Worm (Caenorhabditis elegans) whole organism, L1 larva: ENCODE measurements around the gene C29A12.6.
A peak's percentile ranks its signal among the peaks of the same experiment; 100 is the strongest.

Experiments
- C16A3.4 ChIP-seq: fragments of 150-350 bp; optimal IDR thresholded peaks from 2 replicates; lab custom pipeline; 2014; ENCODE audit warnings: missing biosample characterization, missing genetic modification characterization
- F16B12.6 ChIP-seq: fragments of 150-350 bp; optimal IDR thresholded peaks from 2 replicates; lab custom pipeline; 2014; ENCODE audit warnings: missing biosample characterization, missing genetic modification characterization
- aha-1 ChIP-seq: fragments of 150-350 bp; optimal IDR thresholded peaks from 2 replicates; lab custom pipeline; 2014; ENCODE audit warnings: missing biosample characterization, missing genetic modification characterization
- blmp-1 ChIP-seq: fragments of 150-350 bp; optimal IDR thresholded peaks from 2 replicates; lab custom pipeline; 2014; ENCODE audit warnings: missing biosample characterization, missing genetic modification characterization
- ceh-8 ChIP-seq: fragments of 200-800 bp; sonication (Bioruptor generic); optimal IDR thresholded peaks from 2 replicates; lab custom pipeline; 2018; ENCODE audit warnings: mild to moderate bottlenecking, missing genetic modification characterization, moderate library complexity, missing compliant biosample characterization
- ceh-88 ChIP-seq: fragments of 200-800 bp; sonication (Bioruptor generic); IDR thresholded peaks from 2 replicates; pipeline ENCODE4 v1.3.6; 2022; ENCODE audit warnings: missing genetic modification characterization, missing compliant biosample characterization
- ceh-90 ChIP-seq: sonication (generic microtip); optimal IDR thresholded peaks from 2 replicates; lab custom pipeline; 2016; ENCODE audit warnings: missing genetic modification characterization, missing compliant biosample characterization
- ces-1 ChIP-seq: fragments of 150-350 bp; optimal IDR thresholded peaks from 2 replicates; lab custom pipeline; 2014; ENCODE audit warnings: missing biosample characterization, missing genetic modification reagents, missing genetic modification characterization
- dpl-1 ChIP-seq, 3 experiments: fragments of 150-350 bp in 2 of 3; sonication (generic microtip) in 1 of 3; optimal IDR thresholded peaks; 2 replicates each; lab custom pipeline; 2014 to 2017; ENCODE audit warnings: missing biosample characterization in 3 of 3, missing genetic modification characterization in 3 of 3, missing genetic modification reagents in 3 of 3
- efl-1 ChIP-seq, 4 experiments: fragments of 150-350 bp; optimal IDR thresholded peaks in 3 of 4; peaks in 1 of 4; 1 replicate in 1 of 4; 2 replicates in 3 of 4; lab custom pipeline; 2014; ENCODE audit warnings: missing biosample characterization in 2 of 4, missing genetic modification characterization in 2 of 4, missing genetic modification reagents in 2 of 4
- efl-3 ChIP-seq: fragments of 200-800 bp; sonication (Bioruptor generic); optimal IDR thresholded peaks from 2 replicates; lab custom pipeline; 2018; ENCODE audit warnings: mild to moderate bottlenecking, missing genetic modification characterization, missing compliant biosample characterization
- egl-13 ChIP-seq: sonication (generic microtip); optimal IDR thresholded peaks from 2 replicates; lab custom pipeline; 2016; ENCODE audit warnings: missing genotype, missing genetic modification reagents, missing genetic modification characterization, missing compliant biosample characterization
- egl-27 ChIP-seq, 2 experiments: fragments of 150-350 bp in 1 of 2; sonication (generic microtip); optimal IDR thresholded peaks; 3 replicates each; lab custom pipeline; 2017 to 2018; ENCODE audit warnings: missing biosample characterization in 2 of 2, missing genetic modification characterization in 2 of 2, missing genetic modification reagents in 2 of 2
- elt-3 ChIP-seq, 6 experiments: fragments of 150-350 bp in 1 of 6; sonication (generic microtip); optimal IDR thresholded peaks; 2 replicates each; lab custom pipeline; 2017 to 2018; ENCODE audit warnings: missing biosample characterization in 6 of 6, missing genetic modification characterization in 6 of 6, inconsistent platforms in 1 of 6
- fkh-8 ChIP-seq: sonication (generic microtip); optimal IDR thresholded peaks from 2 replicates; lab custom pipeline; 2016; ENCODE audit warnings: mild to moderate bottlenecking, missing genetic modification characterization, missing compliant biosample characterization
- isw-1 ChIP-seq: fragments of 200-800 bp; sonication (Bioruptor generic); IDR thresholded peaks from 2 replicates; pipeline ENCODE4 v1.3.6; 2022; ENCODE audit warnings: missing genetic modification characterization, missing compliant biosample characterization
- jun-1 ChIP-seq: fragments of 150-350 bp; optimal IDR thresholded peaks from 2 replicates; lab custom pipeline; 2014; ENCODE audit warnings: missing biosample characterization, missing genetic modification reagents, missing genetic modification characterization
- lin-13 ChIP-seq: fragments of 150-350 bp; optimal IDR thresholded peaks from 2 replicates; lab custom pipeline; 2014; ENCODE audit warnings: missing biosample characterization, missing genetic modification reagents, missing genetic modification characterization
- lin-14 ChIP-seq: fragments of 200-800 bp; sonication (Bioruptor generic); optimal IDR thresholded peaks from 2 replicates; lab custom pipeline; 2018; ENCODE audit warnings: mild to moderate bottlenecking, missing genetic modification characterization, moderate library complexity, missing compliant biosample characterization
- lin-15B ChIP-seq: fragments of 150-350 bp; sonication (generic microtip); optimal IDR thresholded peaks from 3 replicates; lab custom pipeline; 2014; ENCODE audit warnings: missing biosample characterization, missing genetic modification characterization
- lin-35 ChIP-seq, 2 experiments: fragments of 150-350 bp; optimal IDR thresholded peaks; 2 replicates each; lab custom pipeline; 2014; ENCODE audit warnings: missing biosample characterization in 2 of 2, missing genetic modification characterization in 2 of 2, missing genetic modification reagents in 2 of 2
- lsy-2 ChIP-seq, 2 experiments: fragments of 150-350 bp; optimal IDR thresholded peaks; 2 replicates each; lab custom pipeline; 2014; ENCODE audit warnings: missing biosample characterization in 2 of 2, missing genetic modification characterization in 2 of 2
- mdl-1 ChIP-seq, 2 experiments: fragments of 150-350 bp; optimal IDR thresholded peaks; 2 replicates each; lab custom pipeline; 2014 to 2017; ENCODE audit warnings: missing biosample characterization in 2 of 2, missing genetic modification characterization in 2 of 2, inconsistent platforms in 1 of 2
- nhr-20 ChIP-seq: sonication (generic microtip); optimal IDR thresholded peaks from 2 replicates; lab custom pipeline; 2016; ENCODE audit warnings: mild to moderate bottlenecking, missing genetic modification characterization, missing compliant biosample characterization
- nhr-237 ChIP-seq: fragments of 150-350 bp; optimal IDR thresholded peaks from 2 replicates; lab custom pipeline; 2014; ENCODE audit warnings: missing biosample characterization, missing genetic modification characterization
- nhr-28 ChIP-seq: fragments of 150-350 bp; optimal IDR thresholded peaks from 2 replicates; lab custom pipeline; 2014; ENCODE audit warnings: missing biosample characterization, missing genetic modification characterization
- nhr-47 ChIP-seq: sonication (generic microtip); optimal IDR thresholded peaks from 2 replicates; lab custom pipeline; 2016; ENCODE audit warnings: mild to moderate bottlenecking, missing genetic modification characterization, moderate library complexity, missing compliant biosample characterization
- nhr-71 ChIP-seq: sonication (generic microtip); optimal IDR thresholded peaks from 2 replicates; lab custom pipeline; 2016; ENCODE audit warnings: mild to moderate bottlenecking, missing genetic modification characterization, moderate library complexity, missing compliant biosample characterization
- nhr-84 ChIP-seq: sonication (generic microtip); optimal IDR thresholded peaks from 2 replicates; lab custom pipeline; 2017; ENCODE audit warnings: missing biosample characterization, missing genetic modification characterization
- skn-1 ChIP-seq: fragments of 150-350 bp; optimal IDR thresholded peaks from 2 replicates; lab custom pipeline; 2014; ENCODE audit warnings: missing biosample characterization, missing genetic modification characterization
- snu-23 ChIP-seq: sonication (generic microtip); optimal IDR thresholded peaks from 2 replicates; lab custom pipeline; 2016; ENCODE audit warnings: missing genetic modification characterization, missing compliant biosample characterization
- sox-4 ChIP-seq: sonication (generic microtip); optimal IDR thresholded peaks from 2 replicates; lab custom pipeline; 2016; ENCODE audit warnings: missing genetic modification characterization, missing compliant biosample characterization
- tlp-1 ChIP-seq: fragments of 150-350 bp; optimal IDR thresholded peaks from 2 replicates; lab custom pipeline; 2014; ENCODE audit warnings: missing biosample characterization, missing genetic modification characterization
- unc-130 ChIP-seq: fragments of 150-350 bp; optimal IDR thresholded peaks from 2 replicates; lab custom pipeline; 2017; ENCODE audit warnings: missing biosample characterization, missing genetic modification characterization, inconsistent platforms
- unc-30 ChIP-seq: sonication (generic microtip); optimal IDR thresholded peaks from 2 replicates; lab custom pipeline; 2017; ENCODE audit warnings: missing biosample characterization, missing genetic modification characterization
- unc-62 ChIP-seq: fragments of 150-350 bp; optimal IDR thresholded peaks from 2 replicates; lab custom pipeline; 2014; ENCODE audit warnings: missing biosample characterization, missing genetic modification reagents, missing genetic modification characterization
- xbp-1 ChIP-seq: sonication (generic microtip); optimal IDR thresholded peaks from 2 replicates; lab custom pipeline; 2016; ENCODE audit warnings: missing genetic modification characterization, missing compliant biosample characterization
- zip-4 ChIP-seq: fragments of 200-800 bp; sonication (Bioruptor generic); optimal IDR thresholded peaks from 2 replicates; lab custom pipeline; 2018; ENCODE audit warnings: mild to moderate bottlenecking, missing genetic modification characterization, moderate library complexity, missing compliant biosample characterization
- ztf-4 ChIP-seq: fragments of 150-350 bp; optimal IDR thresholded peaks from 2 replicates; lab custom pipeline; 2014; ENCODE audit warnings: missing biosample characterization, missing genetic modification characterization

The C29A12.6 gene

DNA sequence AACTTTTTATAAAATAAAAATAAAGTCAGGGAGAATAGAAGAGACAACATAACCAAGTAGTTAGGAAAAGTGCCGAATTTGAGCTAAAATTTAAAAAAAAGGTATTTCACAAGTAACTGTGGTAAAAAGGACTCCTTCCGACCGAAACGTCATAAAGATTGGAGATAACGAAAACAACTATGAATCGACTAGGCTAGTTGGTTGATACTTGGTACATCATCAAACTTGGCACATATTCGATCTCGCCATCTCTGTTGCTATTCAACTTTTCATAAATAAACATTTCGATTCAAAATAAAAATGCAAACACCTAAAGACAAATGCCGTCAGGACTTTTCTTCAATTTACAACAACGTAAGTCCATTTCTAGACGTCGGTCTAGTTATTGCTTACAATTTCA lies 35.2 kb upstream of the C29A12.6 start, which contains the start of gene C29A12.22:
C29A12.22 (plus strand) TSS at position 301 of the 400 bp plus-strand sequence.
- TF ChIP-seq ces-1 (GFP tag; lab: Kevin White, UChicago) (no peak), lin-13 (GFP tag; lab: Kevin White, UChicago) (no peak), nhr-84 (no peak), efl-3 (GFP tag; lab: Kevin White, UChicago) (no peak)

DNA sequence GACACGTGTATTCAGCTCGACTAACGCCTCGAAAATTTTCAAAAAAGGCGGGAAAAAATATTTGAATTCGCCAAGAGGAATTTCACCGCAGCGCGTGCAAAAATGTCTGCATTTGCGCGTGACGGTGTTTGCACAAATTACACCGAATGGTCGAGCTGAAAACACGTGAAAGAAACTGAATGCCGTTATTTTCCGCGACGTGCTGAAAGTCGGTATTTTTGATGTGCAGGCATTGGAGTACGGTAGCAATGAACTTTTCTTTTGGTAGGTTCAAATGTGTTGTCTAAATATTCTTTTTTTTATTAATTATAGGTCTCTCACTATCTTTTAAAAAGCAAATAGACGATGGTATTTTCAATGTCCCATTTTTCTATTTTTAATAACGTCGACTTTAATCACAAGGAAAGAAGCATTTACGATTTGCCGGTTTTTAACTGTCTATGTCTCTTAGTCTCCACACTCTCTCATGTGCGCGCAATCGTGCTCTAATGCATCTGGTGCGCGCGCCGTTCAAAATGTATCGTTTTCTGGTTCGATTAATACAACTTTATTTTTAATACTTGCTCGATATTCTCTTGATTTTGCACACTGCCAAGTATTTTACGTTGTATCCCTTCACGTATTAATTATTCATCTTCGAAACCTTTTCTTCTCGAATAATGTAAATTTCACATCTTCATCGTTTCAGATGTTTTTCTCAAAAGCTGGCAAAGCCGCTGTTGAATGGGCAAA lies 33.4 kb upstream of the C29A12.6 start, which contains the start of the genes C29A12.1 and lig-1:
C29A12.1 (minus strand) TSS at position 63 of the 732 bp plus-strand sequence.
lig-1 (plus strand) TSS at position 682 of the 732 bp plus-strand sequence.
- TF ChIP-seq ztf-4 (tag; lab: Kevin White, UChicago): no peak
- TF ChIP-seq fkh-8 (tag; lab: Kevin White, UChicago): no peak
- TF ChIP-seq lsy-2 (tag; optimal IDR thresholded peaks at IDR 0.05; lab: Kevin White, UChicago): peak in 1 of 2 experiments; percentile 53
- no peak for TF ChIP-seq nhr-28 (tag; lab: Kevin White, UChicago)
- TF ChIP-seq tlp-1 (tag; lab: Kevin White, UChicago): no peak
- TF ChIP-seq zip-4 (GFP tag; lab: Kevin White, UChicago): no peak
- peak; percentile 42 for TF ChIP-seq lin-15B
- TF ChIP-seq nhr-237 (tag; lab: Kevin White, UChicago): no peak
- TF ChIP-seq lin-35 (GFP tag; optimal IDR thresholded peaks at IDR 0.05; lab: Kevin White, UChicago): peak; percentile 45 to 88
- peak; percentile 16 for TF ChIP-seq xbp-1 (tag; lab: Kevin White, UChicago)
- TF ChIP-seq jun-1: no peak
- TF ChIP-seq ceh-88 (GFP tag; lab: Robert Waterston, UW): no peak
- TF ChIP-seq elt-3 (tag; optimal IDR thresholded peaks at IDR 0.05; lab: Kevin White, UChicago): peak in 1 of 6 experiments; percentile 22
- TF ChIP-seq skn-1 (tag; lab: Kevin White, UChicago): peak; percentile 30
- peak; percentile 19 for TF ChIP-seq unc-130
- TF ChIP-seq snu-23 (GFP tag; lab: Kevin White, UChicago): peak; percentile 17
- TF ChIP-seq mdl-1 (tag; optimal IDR thresholded peaks at IDR 0.05; lab: Kevin White, UChicago): peak in 1 of 2 experiments; percentile 46
- TF ChIP-seq efl-1 (optimal IDR thresholded peaks at IDR 0.05; lab: Kevin White, UChicago): peak; percentile 26 to 73
- TF ChIP-seq efl-1 (GFP tag; optimal IDR thresholded peaks at IDR 0.05 in 1 of 2; lab: Kevin White, UChicago): peak; percentile 79 to 97
- TF ChIP-seq egl-13 (tag; lab: Kevin White, UChicago): no peak
- peak; percentile 56 to 78 (median 73) for TF ChIP-seq dpl-1 (GFP tag; optimal IDR thresholded peaks at IDR 0.05; lab: Kevin White, UChicago)
- peak; percentile 46 for TF ChIP-seq lin-14 (GFP tag; lab: Kevin White, UChicago)
- TF ChIP-seq nhr-20: peak; percentile 3
- no peak for TF ChIP-seq nhr-47 (tag; lab: Kevin White, UChicago)
- TF ChIP-seq nhr-71: peak; percentile 22
- peak; percentile 42 for TF ChIP-seq C16A3.4 (tag; lab: Kevin White, UChicago)
- TF ChIP-seq blmp-1 (tag; lab: Kevin White, UChicago): peak; percentile 57
- TF ChIP-seq isw-1 (GFP tag; lab: Robert Waterston, UW): no peak
- no peak for TF ChIP-seq aha-1 (tag; lab: Kevin White, UChicago)
- no peak for TF ChIP-seq F16B12.6 (tag; lab: Kevin White, UChicago)
- TF ChIP-seq, all 84 proteins: peak for 16

ce11 chrV:10814333-10814732 lies 32.7 kb upstream of the C29A12.6 start:
- TF ChIP-seq egl-27 (tag; optimal IDR thresholded peaks at IDR 0.05; lab: Kevin White, UChicago): no peak
- TF ChIP-seq lin-35 (GFP tag; optimal IDR thresholded peaks at IDR 0.05; lab: Kevin White, UChicago): no peak
- no peak for TF ChIP-seq ceh-90 (tag; lab: Kevin White, UChicago)
- TF ChIP-seq nhr-47 (tag; lab: Kevin White, UChicago): no peak
- TF ChIP-seq ceh-8 (GFP tag; lab: Kevin White, UChicago): no peak
- no peak for TF ChIP-seq unc-62
- TF ChIP-seq mdl-1 (tag; optimal IDR thresholded peaks at IDR 0.05; lab: Kevin White, UChicago): no peak
- TF ChIP-seq efl-3 (GFP tag; lab: Kevin White, UChicago): no peak
- TF ChIP-seq sox-4 (tag; lab: Kevin White, UChicago): no peak
- no peak for TF ChIP-seq unc-30
- TF ChIP-seq ceh-88 (GFP tag; lab: Robert Waterston, UW): no peak
- no peak for TF ChIP-seq tlp-1 (tag; lab: Kevin White, UChicago)
